Fruit fly (Drosophila melanogaster) whole organism, pupa: ENCODE results near the gene PIP82.
A peak's percentile ranks its signal among the peaks of the same experiment; 100 is the strongest.

Experiments
- CG10348 ChIP-seq: fragments of 200-800 bp; sonication (Bioruptor generic); IDR thresholded peaks from 2 replicates; pipeline ENCODE4 v1.3.6; 2022; ENCODE audit warnings: missing biosample characterization, missing genetic modification characterization
- CG12605 ChIP-seq: fragments of 200-800 bp; sonication (Bioruptor generic); IDR thresholded peaks from 2 replicates; pipeline ENCODE4 v1.3.6; 2022; ENCODE audit warnings: missing biosample characterization, missing genetic modification characterization
- CG13204 ChIP-seq: fragments of 200-800 bp; sonication (Bioruptor generic); optimal IDR thresholded peaks from 2 replicates; lab custom pipeline; 2018; ENCODE audit warnings: missing biosample characterization, mild to moderate bottlenecking, missing genetic modification characterization, moderate library complexity
- CG14655 ChIP-seq: fragments of 200-800 bp; sonication (Bioruptor generic); optimal IDR thresholded peaks from 3 replicates; lab custom pipeline; 2017; ENCODE audit warnings: mild to moderate bottlenecking, missing biosample characterization, missing genetic modification reagents, missing genetic modification characterization
- CG15710 ChIP-seq: fragments of 200-800 bp; sonication (Bioruptor generic); optimal IDR thresholded peaks from 2 replicates; lab custom pipeline; 2018; ENCODE audit warnings: missing biosample characterization, mild to moderate bottlenecking, missing genetic modification characterization, moderate library complexity
- CG17806 ChIP-seq: fragments of 200-800 bp; sonication (Bioruptor generic); optimal IDR thresholded peaks from 2 replicates; lab custom pipeline; 2018; ENCODE audit warnings: missing biosample characterization, mild to moderate bottlenecking, missing genetic modification characterization, moderate library complexity
- CG32121 ChIP-seq: fragments of 200-800 bp; sonication (Bioruptor generic); IDR thresholded peaks from 2 replicates; pipeline ENCODE4 v1.3.6; 2022; ENCODE audit warnings: missing biosample characterization, missing genetic modification characterization
- CG34367 ChIP-seq: fragments of 200-800 bp; sonication (Bioruptor generic); optimal IDR thresholded peaks from 2 replicates; lab custom pipeline; 2018; ENCODE audit warnings: missing biosample characterization, mild to moderate bottlenecking, missing genetic modification characterization
- CG4496 ChIP-seq: fragments of 200-800 bp; sonication (Bioruptor generic); IDR thresholded peaks from 3 replicates; pipeline ENCODE4 v1.3.6; 2022; ENCODE audit warnings: missing biosample characterization, missing genetic modification characterization
- CG8159 ChIP-seq: fragments of 200-800 bp; sonication (Bioruptor generic); optimal IDR thresholded peaks from 3 replicates; lab custom pipeline; 2018; ENCODE audit warnings: missing biosample characterization, mild to moderate bottlenecking, missing genetic modification characterization, moderate library complexity
- CG8301 ChIP-seq: fragments of 200-800 bp; sonication (Bioruptor generic); optimal IDR thresholded peaks from 2 replicates; lab custom pipeline; 2018; ENCODE audit warnings: missing biosample characterization, mild to moderate bottlenecking, missing genetic modification characterization
- CG9948 ChIP-seq: fragments of 200-800 bp; sonication (Bioruptor generic); optimal IDR thresholded peaks from 2 replicates; lab custom pipeline; 2018; ENCODE audit warnings: missing biosample characterization, mild to moderate bottlenecking, missing genetic modification characterization, moderate library complexity
- D1 ChIP-seq: fragments of 200-800 bp; sonication (Bioruptor generic); optimal IDR thresholded peaks from 2 replicates; lab custom pipeline; 2018; ENCODE audit warnings: missing biosample characterization, mild to moderate bottlenecking, missing genetic modification characterization, moderate library complexity
- EcR ChIP-seq: fragments of 200-800 bp; sonication (Bioruptor generic); optimal IDR thresholded peaks from 3 replicates; lab custom pipeline; 2019; ENCODE audit warnings: missing biosample characterization, missing genetic modification characterization, mild to moderate bottlenecking, moderate library complexity, missing genetic modification reagents
- Ets98B ChIP-seq: fragments of 200-800 bp; sonication (Bioruptor generic); IDR thresholded peaks from 2 replicates; pipeline ENCODE4 v1.3.6; 2022; ENCODE audit warnings: missing biosample characterization, missing genetic modification characterization
- Pif1A ChIP-seq: fragments of 200-800 bp; sonication (Bioruptor generic); optimal IDR thresholded peaks from 3 replicates; lab custom pipeline; 2016; ENCODE audit warnings: missing biosample characterization, missing genetic modification characterization
- Pif1B ChIP-seq: fragments of 200-800 bp; sonication (Bioruptor generic); optimal IDR thresholded peaks from 3 replicates; lab custom pipeline; 2016; ENCODE audit warnings: missing biosample characterization, missing genetic modification characterization
- Snoo ChIP-seq: fragments of 200-800 bp; sonication (Bioruptor generic); optimal IDR thresholded peaks from 3 replicates; lab custom pipeline; 2017; ENCODE audit warnings: missing biosample characterization, mild to moderate bottlenecking, missing genetic modification characterization, inconsistent platforms
- fd96Ca ChIP-seq: fragments of 200-800 bp; sonication (Bioruptor generic); IDR thresholded peaks from 3 replicates; pipeline ENCODE4 v1.3.6; 2022; ENCODE audit warnings: missing biosample characterization, missing genetic modification characterization
- gl ChIP-seq: fragments of 200-800 bp; sonication (Bioruptor generic); optimal IDR thresholded peaks from 2 replicates; lab custom pipeline; 2018; ENCODE audit warnings: missing biosample characterization, mild to moderate bottlenecking, missing genetic modification characterization
- rn ChIP-seq: fragments of 200-800 bp; sonication (Bioruptor generic); IDR thresholded peaks from 2 replicates; pipeline ENCODE4 v1.3.6; 2022; ENCODE audit warnings: missing biosample characterization, missing genetic modification characterization

PIP82 gene

dm6 chrX:8517121-8518024, 12.1 kb downstream of the PIP82 start, which contains the start of gene Nrg:
Gene Nrg (plus strand): TSS chrX:8517373.
- peak; percentile 1 for TF ChIP-seq CG9948 (tag; lab: Kevin White, UChicago)
- TF ChIP-seq EcR (GFP tag; lab: Kevin White, UChicago) = no peak
- TF ChIP-seq CG8301 (tag; lab: Kevin White, UChicago) = no peak
- TF ChIP-seq CG12605 (GFP tag; lab: Robert Waterston, UW) = no peak
- peak; percentile 50 for TF ChIP-seq CG32121
- peak; percentile 47 for TF ChIP-seq Pif1A (GFP tag; lab: Kevin White, UChicago)
- no peak for TF ChIP-seq Snoo (tag; lab: Kevin White, UChicago)
- TF ChIP-seq CG34367 (tag; lab: Kevin White, UChicago) = no peak
- TF ChIP-seq Pif1B (GFP tag; lab: Kevin White, UChicago) = no peak
- TF ChIP-seq rn = no peak
- TF ChIP-seq CG13204 (GFP tag; lab: Kevin White, UChicago) = no peak
- 0 out of 3 replicates have a peak, but pooled peaks have one; percentile 51 for TF ChIP-seq CG4496 (GFP tag; lab: Robert Waterston, UW)
- TF ChIP-seq CG14655 (GFP tag; lab: Kevin White, UChicago) = no peak
- no peak for TF ChIP-seq CG17806 (tag; lab: Kevin White, UChicago)
- no peak for TF ChIP-seq CG10348 (GFP tag; lab: Robert Waterston, UW)
- TF ChIP-seq D1 (tag; lab: Kevin White, UChicago) = peak; percentile 26
- TF ChIP-seq fd96Ca (GFP tag; lab: Robert Waterston, UW) = peak; percentile 27; the same call in 1 of the 3 replicates
- TF ChIP-seq gl = no peak
- TF ChIP-seq Ets98B (GFP tag; lab: Robert Waterston, UW) = no peak; the same call in 1 of the 2 replicates
- TF ChIP-seq CG8159 (tag; lab: Kevin White, UChicago) = no peak

dm6 chrX:8512251-8512650, 17.2 kb downstream of the PIP82 start:
- TF ChIP-seq CG13204 (GFP tag; lab: Kevin White, UChicago) = peak; percentile 72
- TF ChIP-seq CG8159 (tag; lab: Kevin White, UChicago) = no peak

- TF ChIP-seq CG8301 (tag; lab: Kevin White, UChicago) (no peak), Pif1A (GFP tag; lab: Kevin White, UChicago) (peak; percentile 1)
Observed at dm6 chrX:8510731-8511130, 18.8 kb downstream of the PIP82 start.

dm6 chrX:8505023-8505604, 24.4 kb downstream of the PIP82 start:
- TF ChIP-seq CG32121 = no peak
- TF ChIP-seq CG12605 (GFP tag; lab: Robert Waterston, UW) = no peak
- TF ChIP-seq CG10348 (GFP tag; lab: Robert Waterston, UW) = no peak
- no peak for TF ChIP-seq Pif1B (GFP tag; lab: Kevin White, UChicago)
- TF ChIP-seq EcR (GFP tag; lab: Kevin White, UChicago) = no peak

- no peak for TF ChIP-seq Snoo (tag; lab: Kevin White, UChicago)
- TF ChIP-seq D1 (tag; lab: Kevin White, UChicago) = no peak
- no peak for TF ChIP-seq CG34367 (tag; lab: Kevin White, UChicago)
- TF ChIP-seq fd96Ca (GFP tag; lab: Robert Waterston, UW) = no peak
- no peak for TF ChIP-seq CG8159 (tag; lab: Kevin White, UChicago)
- no peak for TF ChIP-seq CG10348 (GFP tag; lab: Robert Waterston, UW)
- no peak for TF ChIP-seq gl
- TF ChIP-seq CG15710 (tag; lab: Kevin White, UChicago) = no peak
- no peak for TF ChIP-seq EcR (GFP tag; lab: Kevin White, UChicago)
- TF ChIP-seq Pif1B (GFP tag; lab: Kevin White, UChicago) = no peak
Observed at dm6 chrX:8502053-8502452, 27.4 kb downstream of the PIP82 start.

dm6 chrX:8501374-8501773, 28.1 kb downstream of the PIP82 start:
- TF ChIP-seq CG15710 (tag; lab: Kevin White, UChicago) (no peak), fd96Ca (GFP tag; lab: Robert Waterston, UW) (no peak), Pif1A (GFP tag; lab: Kevin White, UChicago) (no peak), CG12605 (GFP tag; lab: Robert Waterston, UW) (no peak), D1 (tag; lab: Kevin White, UChicago) (no peak), rn (no peak), CG34367 (tag; lab: Kevin White, UChicago) (no peak), CG4496 (GFP tag; lab: Robert Waterston, UW) (no peak), CG13204 (GFP tag; lab: Kevin White, UChicago) (no peak), CG14655 (GFP tag; lab: Kevin White, UChicago) (no peak), CG9948 (tag; lab: Kevin White, UChicago) (no peak), Pif1B (GFP tag; lab: Kevin White, UChicago) (no peak), CG10348 (GFP tag; lab: Robert Waterston, UW) (no peak), CG8159 (tag; lab: Kevin White, UChicago) (no peak), EcR (GFP tag; lab: Kevin White, UChicago) (no peak), CG32121 (no peak), gl (no peak), Ets98B (GFP tag; lab: Robert Waterston, UW) (no peak)
- TF ChIP-seq, all 21 proteins: peak for 0
